Worm (Caenorhabditis elegans) whole organism, late embryonic: Measurements from ENCODE around the gene C07G3.15.

Source experiments
- C08G9.2 ChIP-seq: sonication (generic microtip); optimal IDR thresholded peaks from 2 replicates; lab custom pipeline; 2016; ENCODE audit warnings: mild to moderate bottlenecking, missing genetic modification characterization, moderate library complexity, missing compliant biosample characterization
- C38D4.7 ChIP-seq: fragments of 200-800 bp; sonication (Bioruptor generic); optimal IDR thresholded peaks from 2 replicates; lab custom pipeline; 2018; ENCODE audit warnings: mild to moderate bottlenecking, missing genetic modification characterization, moderate library complexity, missing compliant biosample characterization
- K02D7.2 ChIP-seq: sonication (generic microtip); optimal IDR thresholded peaks from 2 replicates; lab custom pipeline; 2017; ENCODE audit warnings: mild to moderate bottlenecking, missing genetic modification characterization, missing compliant biosample characterization
- K09A11.1 ChIP-seq: sonication (generic microtip); optimal IDR thresholded peaks from 2 replicates; lab custom pipeline; 2017; ENCODE audit warnings: antibody characterized with exemption, mild to moderate bottlenecking, missing genetic modification characterization, missing compliant biosample characterization; ENCODE audit not compliant: insufficient read depth
- T23F11.4 ChIP-seq: fragments of 200-800 bp; sonication (Bioruptor generic); optimal IDR thresholded peaks from 2 replicates; lab custom pipeline; 2018; ENCODE audit warnings: mild to moderate bottlenecking, missing genetic modification characterization, missing compliant biosample characterization
- ama-1 ChIP-seq: fragments of 150-350 bp; optimal IDR thresholded peaks from 2 replicates; lab custom pipeline; 2014
- ceh-14 ChIP-seq: sonication (generic microtip); optimal IDR thresholded peaks from 2 replicates; lab custom pipeline; 2016; ENCODE audit warnings: missing genotype, missing genetic modification characterization, missing compliant biosample characterization
- ceh-18 ChIP-seq: sonication (generic microtip); optimal IDR thresholded peaks from 2 replicates; lab custom pipeline; 2016; ENCODE audit warnings: missing genetic modification characterization, missing compliant biosample characterization
- ceh-2 ChIP-seq: sonication (generic microtip); optimal IDR thresholded peaks from 2 replicates; lab custom pipeline; 2016; ENCODE audit warnings: missing genotype, missing genetic modification characterization, missing compliant biosample characterization
- ceh-22 ChIP-seq: sonication (generic microtip); optimal IDR thresholded peaks from 2 replicates; lab custom pipeline; 2017; ENCODE audit warnings: missing biosample characterization, missing genetic modification characterization
- ceh-31 ChIP-seq: sonication (generic microtip); optimal IDR thresholded peaks from 2 replicates; lab custom pipeline; 2016; ENCODE audit warnings: missing genetic modification characterization, missing compliant biosample characterization
- ceh-34 ChIP-seq: sonication (generic microtip); optimal IDR thresholded peaks from 2 replicates; lab custom pipeline; 2016; ENCODE audit warnings: mild to moderate bottlenecking, missing genetic modification characterization, missing compliant biosample characterization
- ceh-45 ChIP-seq: fragments of 200-800 bp; sonication (Bioruptor generic); IDR thresholded peaks from 2 replicates; pipeline ENCODE4 v1.3.6; 2022; ENCODE audit warnings: missing genetic modification reagents, missing genetic modification characterization, missing compliant biosample characterization
- ceh-48 ChIP-seq: sonication (generic microtip); optimal IDR thresholded peaks from 2 replicates; lab custom pipeline; 2016; ENCODE audit warnings: missing genetic modification characterization, inconsistent platforms, missing compliant biosample characterization
- ceh-9 ChIP-seq: sonication (generic microtip); optimal IDR thresholded peaks from 2 replicates; lab custom pipeline; 2016; ENCODE audit warnings: mild to moderate bottlenecking, missing genetic modification characterization, inconsistent platforms, missing compliant biosample characterization
- elt-2 ChIP-seq: sonication (generic microtip); optimal IDR thresholded peaks from 2 replicates; lab custom pipeline; 2016; ENCODE audit warnings: missing genetic modification reagents, missing genetic modification characterization, missing compliant biosample characterization
- elt-4 ChIP-seq: sonication (generic microtip); optimal IDR thresholded peaks from 2 replicates; lab custom pipeline; 2016; ENCODE audit warnings: missing genetic modification characterization, missing compliant biosample characterization
- ets-4 ChIP-seq: sonication (generic microtip); optimal IDR thresholded peaks from 2 replicates; lab custom pipeline; 2016; ENCODE audit warnings: missing genetic modification characterization, missing compliant biosample characterization
- fax-1 ChIP-seq: sonication (generic microtip); optimal IDR thresholded peaks from 2 replicates; lab custom pipeline; 2016; ENCODE audit warnings: missing genotype, missing genetic modification characterization, missing compliant biosample characterization
- fkh-6 ChIP-seq: sonication (generic microtip); optimal IDR thresholded peaks from 2 replicates; lab custom pipeline; 2016; ENCODE audit warnings: missing genetic modification characterization, missing compliant biosample characterization
- hlh-13 ChIP-seq: fragments of 200-800 bp; sonication (Bioruptor generic); optimal IDR thresholded peaks from 2 replicates; lab custom pipeline; 2018; ENCODE audit warnings: mild to moderate bottlenecking, missing genetic modification characterization, missing compliant biosample characterization
- hlh-15 ChIP-seq: sonication (generic microtip); optimal IDR thresholded peaks from 2 replicates; lab custom pipeline; 2016; ENCODE audit warnings: missing genetic modification characterization, missing compliant biosample characterization
- lim-6 ChIP-seq: sonication (generic microtip); optimal IDR thresholded peaks from 2 replicates; lab custom pipeline; 2016; ENCODE audit warnings: missing genetic modification characterization, missing compliant biosample characterization
- lin-11 ChIP-seq: fragments of 200-800 bp; sonication (Bioruptor generic); optimal IDR thresholded peaks from 2 replicates; lab custom pipeline; 2018; ENCODE audit warnings: mild to moderate bottlenecking, missing genetic modification characterization, missing compliant biosample characterization
- madf-2 ChIP-seq: sonication (generic microtip); optimal IDR thresholded peaks from 2 replicates; lab custom pipeline; 2017; ENCODE audit warnings: missing genetic modification characterization, missing compliant biosample characterization
- odd-2 ChIP-seq: sonication (generic microtip); optimal IDR thresholded peaks from 2 replicates; lab custom pipeline; 2017; ENCODE audit warnings: antibody characterized with exemption, mild to moderate bottlenecking, missing genetic modification characterization, missing compliant biosample characterization
- pat-9 ChIP-seq: fragments of 200-800 bp; sonication (Bioruptor generic); optimal IDR thresholded peaks from 2 replicates; lab custom pipeline; 2018; ENCODE audit warnings: mild to moderate bottlenecking, missing genetic modification characterization, moderate library complexity, missing compliant biosample characterization
- pha-4 ChIP-seq: fragments of 150-350 bp; optimal IDR thresholded peaks from 2 replicates; lab custom pipeline; 2018; ENCODE audit warnings: missing biosample characterization, missing genetic modification reagents, missing genetic modification characterization
- pros-1 ChIP-seq: fragments of 150-350 bp; optimal IDR thresholded peaks from 2 replicates; lab custom pipeline; 2014; ENCODE audit warnings: missing biosample characterization, missing genetic modification reagents, missing genetic modification characterization
- ref-2 ChIP-seq: sonication (generic microtip); optimal IDR thresholded peaks from 2 replicates; lab custom pipeline; 2016; ENCODE audit warnings: missing genetic modification characterization, missing compliant biosample characterization
- rnt-1 ChIP-seq: sonication (generic microtip); optimal IDR thresholded peaks from 2 replicates; lab custom pipeline; 2016; ENCODE audit warnings: missing genetic modification characterization, missing compliant biosample characterization
- sdc-2 ChIP-seq: sonication (generic microtip); optimal IDR thresholded peaks from 2 replicates; lab custom pipeline; 2016; ENCODE audit warnings: missing genotype, missing genetic modification characterization, missing compliant biosample characterization
- sox-4 ChIP-seq: sonication (generic microtip); optimal IDR thresholded peaks from 2 replicates; lab custom pipeline; 2017; ENCODE audit warnings: mild to moderate bottlenecking, missing genetic modification characterization, inconsistent platforms, missing compliant biosample characterization
- syd-9 ChIP-seq: sonication (generic microtip); optimal IDR thresholded peaks from 2 replicates; lab custom pipeline; 2016; ENCODE audit warnings: mild to moderate bottlenecking, missing genetic modification characterization, moderate library complexity, missing compliant biosample characterization
- tbx-2 ChIP-seq: sonication (generic microtip); optimal IDR thresholded peaks from 2 replicates; lab custom pipeline; 2016; ENCODE audit warnings: missing genetic modification characterization, missing compliant biosample characterization
- tbx-7 ChIP-seq: sonication (generic microtip); optimal IDR thresholded peaks from 2 replicates; lab custom pipeline; 2016; ENCODE audit warnings: missing genotype, missing genetic modification characterization, missing compliant biosample characterization
- unc-3 ChIP-seq, 2 experiments: fragments of 200-800 bp in 1 of 2; sonication (Bioruptor generic) in 1 of 2; sonication (generic microtip) in 1 of 2; conservative IDR thresholded peaks in 1 of 2; optimal IDR thresholded peaks in 1 of 2; 2 replicates each; pipeline versions ENCODE4 v1.3.6 to Lab custom; 2016 to 2022; ENCODE audit warnings: missing compliant biosample characterization in 2 of 2, missing genetic modification characterization in 2 of 2, missing genetic modification reagents in 1 of 2
- unc-55 ChIP-seq: sonication (generic microtip); optimal IDR thresholded peaks from 2 replicates; lab custom pipeline; 2017; ENCODE audit warnings: missing biosample characterization, missing genetic modification reagents, missing genetic modification characterization
- unc-86 ChIP-seq: sonication (generic microtip); optimal IDR thresholded peaks from 2 replicates; lab custom pipeline; 2016; ENCODE audit warnings: missing genetic modification characterization, missing compliant biosample characterization

Gene C07G3.15

DNA sequence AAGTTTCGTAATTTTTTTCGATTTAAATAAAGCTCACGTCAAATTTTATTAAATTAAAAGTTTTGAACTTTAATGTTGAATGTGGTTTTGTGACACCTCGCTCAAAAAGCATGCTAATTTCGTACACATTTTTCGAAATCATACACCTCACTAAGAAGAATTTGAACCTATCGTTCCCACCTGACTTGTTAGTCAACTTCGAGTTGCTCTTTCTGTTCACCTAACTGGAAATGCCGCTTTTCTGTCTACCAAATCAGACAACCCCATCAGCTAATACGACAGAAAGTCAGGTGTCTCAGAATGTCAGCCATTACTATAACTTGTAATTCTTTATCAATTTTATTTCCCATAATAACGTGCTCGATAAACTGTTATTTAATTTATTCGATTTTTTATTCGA is 33.6 kb upstream of the C07G3.15 start, which contains the start of gene srbc-66:
Gene srbc-66, plus strand, starts transcription at position 301 of the 400 bp plus-strand sequence.
- TF ChIP-seq ref-2 (tag; lab: Kevin White, UChicago) = no peak
- TF ChIP-seq tbx-7 (tag; lab: Kevin White, UChicago) = no peak
- TF ChIP-seq ceh-45 = no peak

DNA sequence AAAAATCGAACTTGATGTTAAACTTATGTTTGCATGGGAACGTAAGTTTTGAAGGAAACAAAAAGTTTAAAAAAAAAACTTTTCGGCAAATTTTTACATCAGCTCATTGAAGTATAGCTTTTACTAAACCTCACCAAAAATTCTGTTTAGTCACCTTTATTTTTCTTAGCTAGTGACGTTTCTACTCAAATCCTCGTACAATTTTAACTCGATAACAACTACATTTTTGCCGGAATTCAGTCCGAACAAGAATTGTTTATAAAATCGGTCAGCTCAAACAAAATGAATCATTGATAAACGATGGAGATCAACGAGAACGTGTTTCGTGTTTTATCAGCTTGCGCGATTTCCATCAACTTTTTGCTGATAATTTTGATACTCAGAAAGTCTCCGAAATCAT is 30.1 kb upstream of the C07G3.15 start, which contains the start of gene str-260:
Gene str-260, plus strand, starts transcription at position 301 of the 400 bp plus-strand sequence.
- TF ChIP-seq sox-4 (no peak), ref-2 (tag; lab: Kevin White, UChicago) (no peak), ceh-9 (tag; lab: Kevin White, UChicago) (no peak)

DNA sequence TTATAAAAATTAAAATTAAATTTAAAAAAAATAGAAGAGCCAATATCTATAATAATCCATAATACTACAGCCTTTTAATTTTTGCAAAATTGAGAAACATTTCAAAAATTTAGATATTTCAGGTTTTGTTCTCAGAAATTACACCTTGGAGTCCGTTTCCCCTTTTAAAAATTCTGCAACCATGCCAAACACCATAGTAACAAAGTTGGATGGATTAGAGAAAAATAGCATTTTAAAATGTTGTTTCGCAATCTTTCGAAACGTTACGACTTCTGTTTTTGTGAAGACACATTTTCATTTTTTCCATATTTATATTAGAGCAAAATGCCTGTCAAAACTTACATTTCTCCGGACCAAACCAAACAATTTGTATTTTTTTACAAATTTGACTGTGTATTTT is 28.2 kb upstream of the C07G3.15 start, which contains the start of gene T24A6.7:
Gene T24A6.7, plus strand, starts transcription at position 301 of the 400 bp plus-strand sequence.
- TF ChIP-seq elt-4 (tag; lab: Kevin White, UChicago) (no peak), hlh-13 (GFP tag; lab: Kevin White, UChicago) (no peak), C08G9.2 (no peak), ceh-45 (no peak), pat-9 (tag; lab: Kevin White, UChicago) (no peak), ceh-22 (no peak), ceh-14 (tag; lab: Kevin White, UChicago) (no peak), pha-4 (tag; lab: Kevin White, UChicago) (no peak), ets-4 (tag; lab: Kevin White, UChicago) (no peak), unc-55 (no peak), C38D4.7 (GFP tag; lab: Kevin White, UChicago) (no peak), tbx-2 (tag; lab: Kevin White, UChicago) (no peak)

DNA sequence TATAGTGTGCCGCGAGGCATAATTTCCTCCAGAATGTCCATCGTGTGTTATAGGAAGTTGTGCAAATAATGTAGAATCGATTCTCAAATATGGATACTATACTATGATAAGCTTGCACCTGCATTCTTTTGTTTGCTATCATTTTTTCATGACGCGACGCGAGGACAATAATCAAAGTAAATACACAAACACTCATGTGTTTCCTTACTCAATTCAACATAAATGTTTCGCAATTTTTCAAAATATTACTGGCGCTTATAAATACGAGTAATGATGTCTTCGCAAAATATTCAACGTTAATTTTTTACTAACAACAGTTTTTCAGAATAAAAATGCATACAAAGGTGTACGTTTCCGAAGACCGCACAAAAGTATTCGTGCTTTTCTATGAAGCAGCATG is 26.5 kb upstream of the C07G3.15 start, which contains the start of gene irg-1:
Gene irg-1, plus strand, starts transcription at position 326 of the 400 bp plus-strand sequence.
- TF ChIP-seq pros-1 (tag; lab: Kevin White, UChicago) (no peak), ama-1 (lab: Kevin White, UChicago) (no peak), tbx-7 (tag; lab: Kevin White, UChicago) (no peak), ceh-18 (tag; lab: Kevin White, UChicago) (no peak), ceh-34 (no peak), T23F11.4 (GFP tag; lab: Kevin White, UChicago) (no peak), lin-11 (no peak), unc-55 (no peak), syd-9 (tag; lab: Kevin White, UChicago) (no peak), pat-9 (tag; lab: Kevin White, UChicago) (no peak), odd-2 (no peak), fax-1 (tag; lab: Kevin White, UChicago) (no peak)

DNA sequence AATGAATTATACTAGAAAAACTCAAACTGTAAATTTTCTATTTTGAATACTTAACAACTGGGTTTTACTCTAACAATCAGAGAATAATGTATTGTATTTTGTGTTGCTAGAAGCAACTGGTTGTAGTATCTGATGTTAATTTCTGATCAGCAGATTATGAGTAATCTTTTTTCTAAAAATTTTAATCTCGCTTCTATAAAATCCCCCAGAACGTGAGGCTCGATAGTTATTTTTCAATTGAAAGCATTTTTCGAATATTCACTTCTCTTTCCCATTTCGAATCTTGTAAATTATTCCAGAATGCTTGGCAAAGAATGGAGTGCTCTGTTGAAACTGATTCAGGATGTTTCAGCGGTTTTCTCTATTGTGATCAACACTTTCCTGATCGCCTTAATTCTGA is 21.1 kb upstream of the C07G3.15 start, which contains the start of gene str-227:
Gene str-227, plus strand, starts transcription at position 301 of the 400 bp plus-strand sequence.
- TF ChIP-seq lin-11 (no peak), rnt-1 (no peak), lim-6 (no peak), K09A11.1 (tag; lab: Kevin White, UChicago) (no peak), unc-3 (GFP tag; conservative IDR thresholded peaks at IDR 0.05; lab: Robert Waterston, UW) (no peak), unc-3 (tag; optimal IDR thresholded peaks at IDR 0.05; lab: Kevin White, UChicago) (no peak), ceh-2 (tag; lab: Kevin White, UChicago) (no peak), C38D4.7 (GFP tag; lab: Kevin White, UChicago) (no peak), elt-4 (tag; lab: Kevin White, UChicago) (no peak), tbx-2 (tag; lab: Kevin White, UChicago) (no peak), elt-2 (tag; lab: Kevin White, UChicago) (no peak), syd-9 (tag; lab: Kevin White, UChicago) (no peak), madf-2 (no peak), fkh-6 (tag; lab: Kevin White, UChicago) (no peak), ceh-48 (no peak), ceh-31 (no peak), hlh-15 (tag; lab: Kevin White, UChicago) (no peak), tbx-7 (tag; lab: Kevin White, UChicago) (no peak), unc-86 (tag; lab: Kevin White, UChicago) (no peak), sdc-2 (tag; lab: Kevin White, UChicago) (no peak), K02D7.2 (tag; lab: Kevin White, UChicago) (no peak)
